Worm (Caenorhabditis elegans) whole organism, L4 larva: ENCODE measurements around the gene zfp-1.

Source experiments
- F37D6.2 ChIP-seq: sonication (generic microtip); optimal IDR thresholded peaks from 2 replicates; lab custom pipeline; 2016; ENCODE audit warnings: mild to moderate bottlenecking, missing genetic modification characterization, missing compliant biosample characterization
- F49E8.2 ChIP-seq: sonication (generic microtip); optimal IDR thresholded peaks from 2 replicates; lab custom pipeline; 2016; ENCODE audit warnings: missing compliant biosample characterization, mild to moderate bottlenecking, missing genetic modification characterization, borderline replicate concordance
- R02D3.7 ChIP-seq: fragments of 150-350 bp; sonication (generic microtip); optimal IDR thresholded peaks from 3 replicates; lab custom pipeline; 2014; ENCODE audit warnings: missing biosample characterization, missing genetic modification characterization
- T20F7.1 ChIP-seq: fragments of 200-800 bp; sonication (Bioruptor generic); optimal IDR thresholded peaks from 2 replicates; lab custom pipeline; 2018; ENCODE audit warnings: mild to moderate bottlenecking, missing genetic modification characterization, missing compliant biosample characterization
- Y105C5A.15 ChIP-seq: fragments of 200-800 bp; sonication (Bioruptor generic); IDR thresholded peaks from 2 replicates; pipeline ENCODE4 v1.3.6; 2022; ENCODE audit warnings: missing genetic modification characterization, missing compliant biosample characterization
- aha-1 ChIP-seq: fragments of 150-350 bp; peaks from one replicate; lab custom pipeline; 2014; ENCODE audit warnings: missing biosample characterization, missing genetic modification characterization
- attf-4 ChIP-seq: sonication (generic microtip); optimal IDR thresholded peaks from 3 replicates; lab custom pipeline; 2017; ENCODE audit warnings: missing biosample characterization, missing genetic modification characterization
- ceh-20 ChIP-seq: fragments of 200-800 bp; sonication (Bioruptor generic); IDR thresholded peaks from 2 replicates; pipeline ENCODE4 v1.3.6; 2022; ENCODE audit warnings: missing genetic modification reagents, missing genetic modification characterization, missing compliant biosample characterization
- ceh-44 ChIP-seq: fragments of 200-800 bp; sonication (Bioruptor generic); IDR thresholded peaks from 2 replicates; pipeline ENCODE4 v1.3.6; 2022; ENCODE audit warnings: missing genetic modification reagents, missing genetic modification characterization, missing compliant biosample characterization
- ces-1 ChIP-seq: fragments of 150-350 bp; sonication (generic microtip); optimal IDR thresholded peaks from 4 replicates; lab custom pipeline; 2014; ENCODE audit warnings: missing biosample characterization, missing genetic modification reagents, missing genetic modification characterization
- daf-12 ChIP-seq: fragments of 150-350 bp; optimal IDR thresholded peaks from 2 replicates; lab custom pipeline; 2014; ENCODE audit warnings: missing biosample characterization, missing genetic modification reagents, missing genetic modification characterization
- dmd-6 ChIP-seq: fragments of 200-800 bp; sonication (Bioruptor generic); IDR thresholded peaks from 2 replicates; pipeline ENCODE4 v1.3.6; 2022; ENCODE audit warnings: missing genetic modification reagents, missing genetic modification characterization, missing compliant biosample characterization
- dmd-8 ChIP-seq: fragments of 200-800 bp; sonication (Bioruptor generic); IDR thresholded peaks from 2 replicates; pipeline ENCODE4 v1.3.6; 2022; ENCODE audit warnings: missing genetic modification characterization, missing compliant biosample characterization
- duxl-1 ChIP-seq: sonication (generic microtip); optimal IDR thresholded peaks from 2 replicates; lab custom pipeline; 2016; ENCODE audit warnings: mild to moderate bottlenecking, missing genetic modification characterization, moderate library complexity, missing compliant biosample characterization; ENCODE audit not compliant: poor library complexity
- gei-8 ChIP-seq: fragments of 200-800 bp; sonication (Bioruptor generic); optimal IDR thresholded peaks from 2 replicates; lab custom pipeline; 2018; ENCODE audit warnings: mild to moderate bottlenecking, missing genetic modification characterization, missing compliant biosample characterization
- hlh-11 ChIP-seq: fragments of 200-800 bp; sonication (Bioruptor generic); optimal IDR thresholded peaks from 2 replicates; lab custom pipeline; 2018; ENCODE audit warnings: mild to moderate bottlenecking, missing genetic modification characterization, missing compliant biosample characterization
- hlh-30 ChIP-seq: sonication (generic microtip); optimal IDR thresholded peaks from 2 replicates; lab custom pipeline; 2017; ENCODE audit warnings: antibody characterized with exemption, mild to moderate bottlenecking, missing genetic modification characterization, missing compliant biosample characterization; ENCODE audit not compliant: insufficient read depth
- jun-1 ChIP-seq: fragments of 150-350 bp; optimal IDR thresholded peaks from 2 replicates; lab custom pipeline; 2014; ENCODE audit warnings: missing biosample characterization, missing genetic modification reagents, missing genetic modification characterization
- lin-1 ChIP-seq: fragments of 200-800 bp; sonication (Bioruptor generic); IDR thresholded peaks from 2 replicates; pipeline ENCODE4 v1.3.6; 2022; ENCODE audit warnings: missing genetic modification reagents, missing genetic modification characterization, missing compliant biosample characterization
- lsy-2 ChIP-seq, 2 experiments: fragments of 150-350 bp in 1 of 2; sonication (generic microtip) in 1 of 2; optimal IDR thresholded peaks; 2 replicates each; lab custom pipeline; 2014 to 2017; ENCODE audit warnings: missing biosample characterization in 2 of 2, missing genetic modification characterization in 2 of 2
- mdt-29 ChIP-seq: fragments of 200-800 bp; sonication (Bioruptor generic); IDR thresholded peaks from 2 replicates; pipeline ENCODE4 v1.3.6; 2022; ENCODE audit warnings: missing genetic modification reagents, missing genetic modification characterization, missing compliant biosample characterization
- mep-1 ChIP-seq: fragments of 150-350 bp; sonication (generic microtip); optimal IDR thresholded peaks from 3 replicates; lab custom pipeline; 2014; ENCODE audit warnings: missing biosample characterization, missing genetic modification characterization
- mes-2 ChIP-seq: sonication (generic microtip); optimal IDR thresholded peaks from 2 replicates; lab custom pipeline; 2016; ENCODE audit warnings: missing genotype, mild to moderate bottlenecking, missing genetic modification characterization, missing compliant biosample characterization; ENCODE audit not compliant: poor library complexity, severe bottlenecking
- mxl-3 ChIP-seq: fragments of 200-800 bp; sonication (Bioruptor generic); optimal IDR thresholded peaks from 2 replicates; lab custom pipeline; 2018; ENCODE audit warnings: mild to moderate bottlenecking, missing genetic modification characterization, missing compliant biosample characterization
- nhr-10 ChIP-seq: fragments of 150-350 bp; optimal IDR thresholded peaks from 2 replicates; lab custom pipeline; 2014; ENCODE audit warnings: missing biosample characterization, missing genetic modification characterization
- nhr-102 ChIP-seq: sonication (generic microtip); optimal IDR thresholded peaks from 2 replicates; lab custom pipeline; 2016; ENCODE audit warnings: mild to moderate bottlenecking, missing genetic modification characterization, moderate library complexity, missing compliant biosample characterization
- nhr-25 ChIP-seq: sonication (generic microtip); optimal IDR thresholded peaks from 2 replicates; lab custom pipeline; 2017; ENCODE audit warnings: missing genetic modification characterization, mild to moderate bottlenecking, missing compliant biosample characterization, antibody characterized with exemption, moderate library complexity, borderline replicate concordance; ENCODE audit not compliant: insufficient read depth
- nhr-77 ChIP-seq: fragments of 150-350 bp; optimal IDR thresholded peaks from 2 replicates; lab custom pipeline; 2014; ENCODE audit warnings: missing biosample characterization, missing genetic modification characterization
- rbr-2 ChIP-seq: sonication (generic microtip); optimal IDR thresholded peaks from 2 replicates; lab custom pipeline; 2016; ENCODE audit warnings: missing genotype, missing genetic modification characterization, missing compliant biosample characterization
- sdz-12 ChIP-seq: fragments of 200-800 bp; sonication (Bioruptor generic); optimal IDR thresholded peaks from 2 replicates; lab custom pipeline; 2018; ENCODE audit warnings: mild to moderate bottlenecking, missing genetic modification characterization, missing compliant biosample characterization
- set-16 ChIP-seq: fragments of 200-800 bp; sonication (Bioruptor generic); IDR thresholded peaks from 2 replicates; pipeline ENCODE4 v1.3.6; 2022; ENCODE audit warnings: missing genetic modification reagents, missing genetic modification characterization, missing compliant biosample characterization
- snpc-4 ChIP-seq: fragments of 150-350 bp; optimal IDR thresholded peaks from 2 replicates; lab custom pipeline; 2014; ENCODE audit warnings: missing biosample characterization, missing genetic modification characterization
- tra-1 ChIP-seq: fragments of 200-800 bp; sonication (Bioruptor generic); IDR thresholded peaks from 2 replicates; pipeline ENCODE4 v1.3.6; 2022; ENCODE audit warnings: missing genetic modification reagents, missing genetic modification characterization, missing compliant biosample characterization
- unc-130 ChIP-seq: sonication (generic microtip); optimal IDR thresholded peaks from 2 replicates; lab custom pipeline; 2016; ENCODE audit warnings: missing genetic modification reagents, missing genetic modification characterization, missing compliant biosample characterization
- unc-62 ChIP-seq, 3 experiments: fragments of 150-350 bp in 1 of 3; sonication (generic microtip); optimal IDR thresholded peaks in 2 of 3; peaks in 1 of 3; 1 replicate in 1 of 3; 2 replicates in 2 of 3; lab custom pipeline; 2014 to 2017; ENCODE audit warnings: missing biosample characterization in 3 of 3, missing genetic modification characterization in 3 of 3, missing genetic modification reagents in 3 of 3, missing genotype in 1 of 3
- zip-2 ChIP-seq: fragments of 150-350 bp; optimal IDR thresholded peaks from 2 replicates; lab custom pipeline; 2014; ENCODE audit warnings: missing biosample characterization, missing genetic modification characterization
- ztf-11 ChIP-seq: fragments of 150-350 bp; optimal IDR thresholded peaks from 2 replicates; lab custom pipeline; 2014; ENCODE audit warnings: missing biosample characterization, missing genetic modification characterization
- ztf-7 ChIP-seq: fragments of 150-350 bp; optimal IDR thresholded peaks from 2 replicates; lab custom pipeline; 2014; ENCODE audit warnings: missing biosample characterization, missing genetic modification characterization

The zfp-1 gene

ce11 chrIII:8785426-8785825 lies 5.9 kb upstream of the zfp-1 start (continued):
- peak; percentile 76; the same call in 1 of the 2 replicates for TF ChIP-seq ceh-20 (GFP tag; lab: Robert Waterston, UW)
- TF ChIP-seq aha-1 (tag; lab: Kevin White, UChicago), result peak; percentile 96
- TF ChIP-seq tra-1 (GFP tag; lab: Robert Waterston, UW), result 0 out of 2 replicates have a peak, but pooled peaks have one; percentile 33
- TF ChIP-seq unc-62 (GFP tag; optimal IDR thresholded peaks at IDR 0.05 in 1 of 2; lab: Kevin White, UChicago), result peak in 1 of 2 experiments; percentile 62
- TF ChIP-seq unc-62 (tag; optimal IDR thresholded peaks at IDR 0.05; lab: Kevin White, UChicago), result no peak
- peak; percentile 47 for TF ChIP-seq mxl-3 (GFP tag; lab: Kevin White, UChicago)
- TF ChIP-seq unc-130 (GFP tag; lab: Kevin White, UChicago), result no peak
- TF ChIP-seq rbr-2 (tag; lab: Kevin White, UChicago), result peak; percentile 38
- TF ChIP-seq mep-1 (tag; lab: Kevin White, UChicago), result peak; percentile 56
- TF ChIP-seq gei-8 (GFP tag; lab: Kevin White, UChicago), result peak; percentile 78
- TF ChIP-seq hlh-30 (tag; lab: Kevin White, UChicago), result peak; percentile 92
- no peak for TF ChIP-seq Y105C5A.15
- TF ChIP-seq, all 104 proteins: peak for 26

ce11 chrIII:8786077-8786476 lies 5.3 kb upstream of the zfp-1 start, which contains the start of gene K02D10.8:
K02D10.8 (plus strand) TSS chrIII:8786377.
- TF ChIP-seq tra-1 (GFP tag; lab: Robert Waterston, UW), result no peak
- TF ChIP-seq ztf-11, result no peak
- TF ChIP-seq nhr-77 (tag; lab: Kevin White, UChicago), result no peak
- TF ChIP-seq nhr-25 (tag; lab: Kevin White, UChicago), result no peak
- no peak for TF ChIP-seq R02D3.7
- TF ChIP-seq lin-1 (GFP tag; lab: Robert Waterston, UW), result no peak
- no peak for TF ChIP-seq dmd-8
- TF ChIP-seq ceh-44, result no peak
- TF ChIP-seq hlh-30 (tag; lab: Kevin White, UChicago), result no peak
- no peak for TF ChIP-seq dmd-6 (GFP tag; lab: Robert Waterston, UW)
- TF ChIP-seq hlh-11 (tag; lab: Kevin White, UChicago), result no peak
- TF ChIP-seq sdz-12 (GFP tag; lab: Kevin White, UChicago), result no peak
- no peak for TF ChIP-seq nhr-10 (tag; lab: Kevin White, UChicago)

- no peak for TF ChIP-seq snpc-4 (tag; lab: Kevin White, UChicago)
- peak; percentile 84 for TF ChIP-seq aha-1 (tag; lab: Kevin White, UChicago)
- no peak for TF ChIP-seq attf-4 (tag; lab: Kevin White, UChicago)
- no peak for TF ChIP-seq duxl-1
- TF ChIP-seq F37D6.2 (tag; lab: Kevin White, UChicago), result no peak
- no peak for TF ChIP-seq nhr-102 (tag; lab: Kevin White, UChicago)
- TF ChIP-seq daf-12, result no peak
- no peak for TF ChIP-seq ztf-7 (tag; lab: Kevin White, UChicago)
- TF ChIP-seq zip-2 (tag; lab: Kevin White, UChicago), result no peak
- TF ChIP-seq T20F7.1 (GFP tag; lab: Kevin White, UChicago), result no peak
- TF ChIP-seq ces-1 (GFP tag; lab: Kevin White, UChicago), result no peak
- TF ChIP-seq nhr-25 (tag; lab: Kevin White, UChicago), result no peak
- no peak for TF ChIP-seq mes-2
- TF ChIP-seq set-16 (GFP tag; lab: Robert Waterston, UW), result peak; percentile 36; the same call in 1 of the 2 replicates
- peak in 1 of 2 experiments; percentile 8 for TF ChIP-seq lsy-2 (tag; optimal IDR thresholded peaks at IDR 0.05; lab: Kevin White, UChicago)
- no peak for TF ChIP-seq jun-1 (tag; lab: Kevin White, UChicago)
- no peak for TF ChIP-seq mdt-29 (GFP tag; lab: Robert Waterston, UW)
- TF ChIP-seq sdz-12 (GFP tag; lab: Kevin White, UChicago), result no peak
- TF ChIP-seq F49E8.2 (tag; lab: Kevin White, UChicago), result no peak
- no peak for TF ChIP-seq lin-1 (GFP tag; lab: Robert Waterston, UW)
- TF ChIP-seq, all 104 proteins: peak for 3
Observed at ce11 chrIII:8788690-8789089, 2.6 kb upstream of the zfp-1 start.
